Fruit fly (Drosophila melanogaster) whole organism, embryonic: ENCODE data around the gene CG43095.

Experiments used
- CG10274 ChIP-seq: fragments of 200-800 bp; sonication (Bioruptor generic); optimal IDR thresholded peaks from 3 replicates; lab custom pipeline; 2017; ENCODE audit warnings: missing biosample characterization, mild to moderate bottlenecking, missing genetic modification characterization
- CG10543 ChIP-seq: fragments of 200-800 bp; sonication (Bioruptor generic); optimal IDR thresholded peaks from 3 replicates; lab custom pipeline; 2017; ENCODE audit warnings: missing biosample characterization, mild to moderate bottlenecking, missing genetic modification characterization, moderate library complexity
- CG11504 ChIP-seq: fragments of 200-800 bp; sonication (Bioruptor generic); optimal IDR thresholded peaks from 3 replicates; lab custom pipeline; 2019; ENCODE audit warnings: missing biosample characterization, mild to moderate bottlenecking, missing genetic modification characterization, moderate library complexity
- CG11560 ChIP-seq: fragments of 200-800 bp; sonication (Bioruptor generic); IDR thresholded peaks from 3 replicates; pipeline ENCODE4 v1.3.6; 2022; ENCODE audit warnings: missing biosample characterization, missing genetic modification characterization
- CG11696 ChIP-seq: fragments of 200-800 bp; sonication (Bioruptor generic); IDR thresholded peaks from 2 replicates; pipeline ENCODE4 v1.3.6; 2022; ENCODE audit warnings: missing biosample characterization, missing genetic modification characterization
- CG11723 ChIP-seq: fragments of 200-800 bp; sonication (Bioruptor generic); optimal IDR thresholded peaks from 2 replicates; lab custom pipeline; 2017; ENCODE audit warnings: missing biosample characterization, mild to moderate bottlenecking, missing genetic modification characterization
- CG12769 ChIP-seq: fragments of 200-800 bp; sonication (Bioruptor generic); optimal IDR thresholded peaks from 2 replicates; lab custom pipeline; 2019; ENCODE audit warnings: missing biosample characterization, mild to moderate bottlenecking, missing genetic modification characterization, moderate library complexity
- CG17186 ChIP-seq: fragments of 200-800 bp; sonication (Bioruptor generic); optimal IDR thresholded peaks from 3 replicates; lab custom pipeline; 2017; ENCODE audit warnings: missing biosample characterization, missing genetic modification reagents, missing genetic modification characterization
- CG17361 ChIP-seq: fragments of 200-800 bp; sonication (Bioruptor generic); IDR thresholded peaks from 3 replicates; pipeline ENCODE4 v1.3.6; 2022; ENCODE audit warnings: missing biosample characterization, missing genetic modification characterization
- CG2129 ChIP-seq: fragments of 200-800 bp; sonication (Bioruptor generic); IDR thresholded peaks from 2 replicates; pipeline ENCODE4 v1.3.6; 2022; ENCODE audit warnings: missing biosample characterization, missing genetic modification characterization; ENCODE audit not compliant: partially characterized antibody
- CG3163 ChIP-seq: fragments of 200-800 bp; sonication (Bioruptor generic); optimal IDR thresholded peaks from 3 replicates; lab custom pipeline; 2016; ENCODE audit warnings: missing biosample characterization, missing genetic modification characterization
- CG32532 ChIP-seq: fragments of 200-800 bp; sonication (Bioruptor generic); IDR thresholded peaks from 2 replicates; pipeline ENCODE4 v1.3.6; 2022; ENCODE audit warnings: missing biosample characterization, missing genetic modification characterization
- CG34224 ChIP-seq: fragments of 200-800 bp; sonication (Bioruptor generic); IDR thresholded peaks from 3 replicates; pipeline ENCODE4 v1.3.6; 2022; ENCODE audit warnings: missing biosample characterization, missing genetic modification characterization; ENCODE audit not compliant: partially characterized antibody
- CG3838 ChIP-seq: fragments of 200-800 bp; sonication (Bioruptor generic); optimal IDR thresholded peaks from 3 replicates; lab custom pipeline; 2016; ENCODE audit warnings: missing biosample characterization, missing genetic modification characterization
- CG4282 ChIP-seq: fragments of 200-800 bp; sonication (Bioruptor generic); optimal IDR thresholded peaks from 2 replicates; lab custom pipeline; 2016; ENCODE audit warnings: missing biosample characterization, missing genetic modification characterization
- CG4820 ChIP-seq: fragments of 200-800 bp; sonication (Bioruptor generic); optimal IDR thresholded peaks from 3 replicates; lab custom pipeline; 2016; ENCODE audit warnings: missing biosample characterization, missing genetic modification characterization
- CG6791 ChIP-seq: fragments of 200-800 bp; sonication (Bioruptor generic); IDR thresholded peaks from 3 replicates; pipeline ENCODE4 v1.3.6; 2022; ENCODE audit warnings: missing biosample characterization, missing genetic modification characterization; ENCODE audit not compliant: partially characterized antibody
- CG7357 ChIP-seq: fragments of 200-800 bp; sonication (Bioruptor generic); IDR thresholded peaks from 3 replicates; pipeline ENCODE4 v1.3.6; 2022; ENCODE audit warnings: missing biosample characterization, missing genetic modification characterization
- CG7745 ChIP-seq: fragments of 200-800 bp; sonication (Bioruptor generic); optimal IDR thresholded peaks from 2 replicates; lab custom pipeline; 2018; ENCODE audit warnings: missing biosample characterization, mild to moderate bottlenecking, missing genetic modification characterization, moderate library complexity
- CHES-1-like ChIP-seq: fragments of 200-800 bp; sonication (Bioruptor generic); optimal IDR thresholded peaks from 2 replicates; lab custom pipeline; 2016; ENCODE audit warnings: missing biosample characterization, missing genetic modification characterization
- Dad ChIP-seq: fragments of 200-800 bp; sonication (Bioruptor generic); optimal IDR thresholded peaks from 3 replicates; lab custom pipeline; 2016; ENCODE audit warnings: missing biosample characterization, missing genetic modification characterization
- Dfd ChIP-seq, 2 experiments: fragments of >200 bp; optimal IDR thresholded peaks; 2 replicates each; lab custom pipeline; 2017; ENCODE audit warnings: missing biosample characterization in 2 of 2, missing genetic modification characterization in 2 of 2
- E2f1 ChIP-seq: fragments of 200-800 bp; sonication (Bioruptor generic); IDR thresholded peaks from 2 replicates; pipeline ENCODE4 v1.3.6; 2022; ENCODE audit warnings: missing biosample characterization, missing genetic modification characterization
- HLH54F ChIP-seq: fragments of 200-800 bp; sonication (Bioruptor generic); optimal IDR thresholded peaks from 3 replicates; lab custom pipeline; 2016; ENCODE audit warnings: missing biosample characterization, missing genetic modification characterization
- Hr78 ChIP-seq, 2 experiments: fragments of 200-800 bp in 1 of 2; fragments of >200 bp in 1 of 2; sonication (Bioruptor generic) in 1 of 2; optimal IDR thresholded peaks; 2 replicates each; lab custom pipeline; 2017 to 2019; ENCODE audit warnings: missing biosample characterization in 2 of 2, missing genetic modification characterization in 2 of 2, mild to moderate bottlenecking in 1 of 2, moderate library complexity in 1 of 2
- Rfx ChIP-seq: fragments of 200-800 bp; sonication (Bioruptor generic); IDR thresholded peaks from 2 replicates; pipeline ENCODE4 v1.3.6; 2022; ENCODE audit warnings: missing biosample characterization, missing genetic modification characterization
- Six4 ChIP-seq: fragments of 200-800 bp; sonication (Bioruptor generic); optimal IDR thresholded peaks from 2 replicates; lab custom pipeline; 2016; ENCODE audit warnings: missing biosample characterization, missing genetic modification characterization
- Sry-δ ChIP-seq: fragments of 200-800 bp; sonication (Bioruptor generic); optimal IDR thresholded peaks from 2 replicates; lab custom pipeline; 2016; ENCODE audit warnings: missing biosample characterization, missing genetic modification characterization
- Vsx1 ChIP-seq: fragments of 200-800 bp; sonication (Bioruptor generic); optimal IDR thresholded peaks from 2 replicates; lab custom pipeline; 2017; ENCODE audit warnings: missing biosample characterization, mild to moderate bottlenecking, missing genetic modification characterization, missing genetic modification reagents
- az2 ChIP-seq: fragments of 200-800 bp; sonication (Bioruptor generic); optimal IDR thresholded peaks from 3 replicates; lab custom pipeline; 2016; ENCODE audit warnings: missing biosample characterization, missing genetic modification characterization
- bbx ChIP-seq: fragments of 200-800 bp; sonication (Bioruptor generic); IDR thresholded peaks from 2 replicates; pipeline ENCODE4 v1.3.6; 2022; ENCODE audit warnings: missing biosample characterization, missing genetic modification characterization; ENCODE audit not compliant: partially characterized antibody
- cg ChIP-seq: fragments of 200-800 bp; sonication (Bioruptor generic); optimal IDR thresholded peaks from 3 replicates; lab custom pipeline; 2019; ENCODE audit warnings: missing biosample characterization, mild to moderate bottlenecking, missing genetic modification characterization, moderate library complexity
- chn ChIP-seq: fragments of 200-800 bp; sonication (Bioruptor generic); optimal IDR thresholded peaks from 2 replicates; lab custom pipeline; 2016; ENCODE audit warnings: missing biosample characterization, missing genetic modification characterization
- crol ChIP-seq: fragments of 200-800 bp; sonication (Bioruptor generic); IDR thresholded peaks from 2 replicates; pipeline ENCODE4 v1.3.6; 2022; ENCODE audit warnings: missing biosample characterization, missing genetic modification characterization
- da ChIP-seq: fragments of 200-800 bp; sonication (Bioruptor generic); optimal IDR thresholded peaks from 2 replicates; lab custom pipeline; 2016; ENCODE audit warnings: missing biosample characterization, missing genetic modification characterization
- gce ChIP-seq: fragments of 200-800 bp; sonication (Bioruptor generic); IDR thresholded peaks from 3 replicates; pipeline ENCODE4 v1.3.6; 2022; ENCODE audit warnings: missing biosample characterization, missing genetic modification characterization
- ham ChIP-seq: fragments of 200-800 bp; sonication (Bioruptor generic); IDR thresholded peaks from 2 replicates; pipeline ENCODE4 v1.3.6; 2022; ENCODE audit warnings: missing biosample characterization, missing genetic modification characterization
- hb ChIP-seq: fragments of 200-800 bp; sonication (Bioruptor generic); IDR thresholded peaks from 3 replicates; pipeline ENCODE4 v1.3.6; 2022; ENCODE audit warnings: missing biosample characterization, missing genetic modification characterization; ENCODE audit not compliant: partially characterized antibody
- ind ChIP-seq: fragments of 200-800 bp; sonication (Bioruptor generic); optimal IDR thresholded peaks from 3 replicates; lab custom pipeline; 2016; ENCODE audit warnings: missing biosample characterization, missing genetic modification characterization
- nerfin-2 ChIP-seq: fragments of 200-800 bp; sonication (Bioruptor generic); IDR thresholded peaks from 2 replicates; pipeline ENCODE4 v1.3.6; 2022; ENCODE audit warnings: missing biosample characterization, missing genetic modification characterization; ENCODE audit not compliant: partially characterized antibody
- pfk ChIP-seq: fragments of 200-800 bp; sonication (Bioruptor generic); optimal IDR thresholded peaks from 2 replicates; lab custom pipeline; 2018; ENCODE audit warnings: missing biosample characterization, mild to moderate bottlenecking, missing genetic modification characterization, moderate library complexity
- ro ChIP-seq: fragments of 200-800 bp; sonication (Bioruptor generic); IDR thresholded peaks from 2 replicates; pipeline ENCODE4 v1.3.6; 2022; ENCODE audit warnings: missing biosample characterization, missing genetic modification characterization
- slbo ChIP-seq: fragments of 200-800 bp; sonication (Bioruptor generic); IDR thresholded peaks from 2 replicates; pipeline ENCODE4 v1.3.6; 2022; ENCODE audit warnings: missing biosample characterization, missing genetic modification characterization
- sob ChIP-seq: fragments of 200-800 bp; sonication (Bioruptor generic); IDR thresholded peaks from 2 replicates; pipeline ENCODE4 v1.3.6; 2022; ENCODE audit warnings: missing biosample characterization, missing genetic modification characterization
- stc ChIP-seq: fragments of 200-800 bp; sonication (Bioruptor generic); IDR thresholded peaks from 2 replicates; pipeline ENCODE4 v1.3.6; 2022; ENCODE audit warnings: missing biosample characterization, missing genetic modification characterization
- wor ChIP-seq: fragments of 200-800 bp; sonication (Bioruptor generic); IDR thresholded peaks from 2 replicates; pipeline ENCODE4 v1.3.6; 2022; ENCODE audit warnings: missing biosample characterization, missing genetic modification characterization
- zen ChIP-seq: fragments of 200-800 bp; sonication (Bioruptor generic); optimal IDR thresholded peaks from 3 replicates; lab custom pipeline; 2018; ENCODE audit warnings: missing biosample characterization, mild to moderate bottlenecking, missing genetic modification characterization, moderate library complexity
- zfh2 ChIP-seq: fragments of 200-800 bp; sonication (Bioruptor generic); optimal IDR thresholded peaks from 2 replicates; lab custom pipeline; 2016; ENCODE audit warnings: missing biosample characterization, missing genetic modification characterization

CG43095 gene

DNA sequence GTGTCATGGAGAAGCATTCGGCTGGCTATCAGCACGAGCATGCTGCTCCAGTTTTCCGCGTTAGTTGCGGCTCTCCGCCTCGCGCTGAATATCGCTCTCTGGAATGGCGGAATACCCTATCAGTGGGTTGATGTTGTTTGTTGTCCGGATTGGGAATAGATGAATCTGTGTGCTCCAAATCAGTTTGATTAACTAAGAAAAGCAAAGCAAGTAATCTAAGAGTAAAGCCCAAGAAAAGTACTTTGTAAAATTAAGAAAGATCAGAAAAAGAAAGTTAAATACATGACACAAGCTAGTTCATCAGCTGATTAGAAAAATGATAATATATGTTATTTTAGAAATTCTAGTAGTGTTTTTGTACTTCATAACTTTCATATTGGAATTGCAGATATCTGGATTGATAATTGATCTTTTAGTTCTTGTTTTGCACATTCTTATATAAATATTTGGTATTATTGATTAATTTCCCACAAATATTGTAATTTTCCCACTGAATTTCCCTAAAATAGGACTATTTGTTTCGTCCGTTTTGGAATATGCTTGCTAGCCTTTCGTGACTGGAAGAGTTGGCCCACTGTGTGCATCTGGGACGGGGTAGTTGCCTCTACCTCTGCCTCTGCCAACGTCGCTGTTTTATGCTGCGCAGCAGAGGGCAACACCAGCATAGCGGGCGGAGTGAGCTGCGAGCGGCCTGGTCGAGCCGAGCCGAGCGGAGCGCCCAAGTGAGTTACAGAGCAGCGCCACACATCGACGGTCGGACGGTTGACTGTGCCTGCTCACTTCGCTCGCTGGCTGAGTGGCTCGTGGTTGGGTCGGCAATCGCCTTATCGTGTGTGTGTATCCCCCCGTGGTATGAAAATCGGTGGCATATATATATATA lies 17.4 kb downstream of the CG43095 start (continued):
- TF ChIP-seq Vsx1 (peak; percentile 51), CG3838 (no peak), CG12769 (tag; lab: Kevin White, UChicago) (peak; percentile 35), CG4820 (peak; percentile 63), zen (tag; lab: Kevin White, UChicago) (no peak), CG4282 (GFP tag; lab: Kevin White, UChicago) (no peak), Six4 (GFP tag; lab: Kevin White, UChicago) (peak; percentile 67), CG11696 (GFP tag; lab: Robert Waterston, UW) (no peak), hb (GFP tag; lab: Robert Waterston, UW) (no peak), CG7745 (tag; lab: Kevin White, UChicago) (no peak), CG6791 (GFP tag; lab: Robert Waterston, UW) (0 out of 3 replicates have a peak, but pooled peaks have one; percentile 14), Dfd (GFP tag; optimal IDR thresholded peaks at IDR 0.05; lab: Kevin White, UChicago) (peak in 1 of 2 experiments; percentile 78), CG3163 (GFP tag; lab: Kevin White, UChicago) (no peak), da (GFP tag; lab: Kevin White, UChicago) (no peak), CG32532 (GFP tag; lab: Robert Waterston, UW) (peak; percentile 75), sob (peak; percentile 56), Hr78 (GFP tag; optimal IDR thresholded peaks at IDR 0.05; lab: Kevin White, UChicago) (peak in 1 of 2 experiments; percentile 12), ind (peak; percentile 50), crol (GFP tag; lab: Robert Waterston, UW) (peak; percentile 81), wor (GFP tag; lab: Robert Waterston, UW) (no peak), CG34224 (GFP tag; lab: Robert Waterston, UW) (peak; percentile 50; the same call in 2 of the 3 replicates), E2f1 (peak; percentile 55; the same call in 1 of the 2 replicates), CG11560 (no peak), Dad (no peak), Sry-δ (GFP tag; lab: Kevin White, UChicago) (no peak), CHES-1-like (GFP tag; lab: Kevin White, UChicago) (peak; percentile 58), CG17186 (GFP tag; lab: Kevin White, UChicago) (no peak), CG11504 (tag; lab: Kevin White, UChicago) (peak; percentile 83), bbx (GFP tag; lab: Robert Waterston, UW) (peak; percentile 61), pfk (GFP tag; lab: Kevin White, UChicago) (no peak), CG10543 (GFP tag; lab: Kevin White, UChicago) (peak; percentile 90), HLH54F (GFP tag; lab: Kevin White, UChicago) (peak; percentile 8), CG11723 (GFP tag; lab: Kevin White, UChicago) (peak; percentile 46), cg (peak; percentile 18), chn (GFP tag; lab: Kevin White, UChicago) (no peak), CG10274 (GFP tag; lab: Kevin White, UChicago) (peak; percentile 8), CG17361 (GFP tag; lab: Robert Waterston, UW) (peak; percentile 91), az2 (GFP tag; lab: Kevin White, UChicago) (peak; percentile 67), stc (GFP tag; lab: Robert Waterston, UW) (peak; percentile 10; the same call in 1 of the 2 replicates), ham (GFP tag; lab: Robert Waterston, UW) (no peak), gce (GFP tag; lab: Robert Waterston, UW) (peak; percentile 65; the same call in 2 of the 3 replicates), ro (GFP tag; lab: Robert Waterston, UW) (no peak; the same call in 1 of the 2 replicates), CG2129 (GFP tag; lab: Robert Waterston, UW) (no peak), nerfin-2 (GFP tag; lab: Robert Waterston, UW) (no peak), slbo (GFP tag; lab: Robert Waterston, UW) (peak; percentile 74), zfh2 (GFP tag; lab: Kevin White, UChicago) (peak; percentile 58), CG7357 (GFP tag; lab: Robert Waterston, UW) (0 out of 3 replicates have a peak, but pooled peaks have one; percentile 6), Rfx (GFP tag; lab: Robert Waterston, UW) (peak; percentile 74)
